Worm (Caenorhabditis elegans) whole organism, L4 larva: Measurements from ENCODE around the gene sfa-1.

Source experiments
- F26F4.8 ChIP-seq: fragments of 200-800 bp; sonication (Bioruptor generic); conservative IDR thresholded peaks from 2 replicates; pipeline ENCODE4 v1.3.6; 2022; ENCODE audit warnings: missing genetic modification characterization, missing compliant biosample characterization
- ZK546.5 ChIP-seq, 2 experiments: sonication (generic microtip); optimal IDR thresholded peaks; 2 replicates each; lab custom pipeline; 2017; ENCODE audit warnings: missing biosample characterization in 2 of 2, missing genetic modification characterization in 2 of 2
- ama-1 ChIP-seq: fragments of 150-350 bp; optimal IDR thresholded peaks from 2 replicates; lab custom pipeline; 2014; ENCODE audit warnings: inconsistent platforms, mixed read lengths
- ceh-82 ChIP-seq: sonication (generic microtip); optimal IDR thresholded peaks from 2 replicates; lab custom pipeline; 2017; ENCODE audit warnings: missing biosample characterization, missing genetic modification characterization
- dve-1 ChIP-seq: sonication (generic microtip); optimal IDR thresholded peaks from 2 replicates; lab custom pipeline; 2017; ENCODE audit warnings: antibody characterized with exemption, mild to moderate bottlenecking, missing genetic modification characterization, missing compliant biosample characterization; ENCODE audit not compliant: insufficient read depth
- fos-1 ChIP-seq: fragments of 150-350 bp; optimal IDR thresholded peaks from 2 replicates; lab custom pipeline; 2014; ENCODE audit warnings: missing biosample characterization, missing genetic modification characterization
- hmg-1.1 ChIP-seq: fragments of 200-800 bp; sonication (Bioruptor generic); IDR thresholded peaks from 2 replicates; pipeline ENCODE4 v1.3.6; 2022; ENCODE audit warnings: missing genetic modification reagents, missing genetic modification characterization, missing compliant biosample characterization
- mdt-29 ChIP-seq: fragments of 200-800 bp; sonication (Bioruptor generic); IDR thresholded peaks from 2 replicates; pipeline ENCODE4 v1.3.6; 2022; ENCODE audit warnings: missing genetic modification reagents, missing genetic modification characterization, missing compliant biosample characterization
- nhr-111 ChIP-seq: fragments of 200-800 bp; sonication (Bioruptor generic); optimal IDR thresholded peaks from 2 replicates; lab custom pipeline; 2018; ENCODE audit warnings: mild to moderate bottlenecking, missing genetic modification characterization, missing compliant biosample characterization
- nhr-237 ChIP-seq: sonication (generic microtip); optimal IDR thresholded peaks from 2 replicates; lab custom pipeline; 2017; ENCODE audit warnings: missing biosample characterization, missing genetic modification characterization
- nhr-77 ChIP-seq: fragments of 150-350 bp; optimal IDR thresholded peaks from 2 replicates; lab custom pipeline; 2014; ENCODE audit warnings: missing biosample characterization, missing genetic modification characterization
- snpc-4 ChIP-seq: fragments of 150-350 bp; optimal IDR thresholded peaks from 2 replicates; lab custom pipeline; 2014; ENCODE audit warnings: missing biosample characterization, missing genetic modification characterization
- tag-97 ChIP-seq: fragments of 200-800 bp; sonication (Bioruptor generic); IDR thresholded peaks from 2 replicates; pipeline ENCODE4 v1.3.6; 2022; ENCODE audit warnings: missing genetic modification characterization, missing compliant biosample characterization
- zag-1 ChIP-seq: fragments of 150-350 bp; optimal IDR thresholded peaks from 2 replicates; lab custom pipeline; 2014; ENCODE audit warnings: missing biosample characterization, missing genetic modification characterization

ce11 chrIV:17088849-17089248, 21.9 kb downstream of the sfa-1 start, which contains the start of gene Y116A8C.43:
- TF ChIP-seq snpc-4 (tag; lab: Kevin White, UChicago) (no peak), zag-1 (tag; lab: Kevin White, UChicago) (no peak), ama-1 (lab: Kevin White, UChicago) (peak; percentile 84), nhr-237 (no peak), F26F4.8 (GFP tag; lab: Robert Waterston, UW) (no peak), ZK546.5 (tag; optimal IDR thresholded peaks at IDR 0.05; lab: Kevin White, UChicago) (no peak), fos-1 (tag; lab: Kevin White, UChicago) (no peak), nhr-77 (tag; lab: Kevin White, UChicago) (no peak), hmg-1.1 (no peak), dve-1 (tag; lab: Kevin White, UChicago) (no peak), tag-97 (GFP tag; lab: Robert Waterston, UW) (no peak), nhr-111 (GFP tag; lab: Kevin White, UChicago) (no peak), ceh-82 (no peak), mdt-29 (no peak)
